Worm (Caenorhabditis elegans) whole organism, mixed stage, embryonic: ENCODE measurements around the gene Y108G3AL.2.

Experiments used
- M03D4.4 ChIP-seq: sonication (generic microtip); optimal IDR thresholded peaks from 2 replicates; lab custom pipeline; 2017; ENCODE audit warnings: mild to moderate bottlenecking, missing genetic modification characterization, missing compliant biosample characterization
- blmp-1 ChIP-seq: fragments of 150-350 bp; optimal IDR thresholded peaks from 2 replicates; lab custom pipeline; 2014; ENCODE audit warnings: missing biosample characterization, missing genetic modification characterization
- ceh-39 ChIP-seq: fragments of 150-350 bp; optimal IDR thresholded peaks from 2 replicates; lab custom pipeline; 2014; ENCODE audit warnings: missing biosample characterization, missing genetic modification characterization
- ceh-43 ChIP-seq: fragments of 200-800 bp; sonication (Bioruptor generic); optimal IDR thresholded peaks from 2 replicates; lab custom pipeline; 2018; ENCODE audit warnings: mild to moderate bottlenecking, missing genetic modification characterization, moderate library complexity, missing compliant biosample characterization
- ceh-83 ChIP-seq: fragments of 200-800 bp; sonication (Bioruptor generic); optimal IDR thresholded peaks from 2 replicates; lab custom pipeline; 2018; ENCODE audit warnings: mild to moderate bottlenecking, missing genetic modification characterization, missing compliant biosample characterization
- ces-1 ChIP-seq: fragments of 150-350 bp; optimal IDR thresholded peaks from 2 replicates; lab custom pipeline; 2014; ENCODE audit warnings: missing biosample characterization, missing genetic modification reagents, missing genetic modification characterization
- drap-1 ChIP-seq: fragments of 200-800 bp; sonication (Bioruptor generic); optimal IDR thresholded peaks from 3 replicates; lab custom pipeline; 2018; ENCODE audit warnings: mild to moderate bottlenecking, missing genetic modification characterization, missing compliant biosample characterization
- elt-1 ChIP-seq: sonication (generic microtip); optimal IDR thresholded peaks from 2 replicates; lab custom pipeline; 2017; ENCODE audit warnings: missing genetic modification characterization, mild to moderate bottlenecking, missing compliant biosample characterization, antibody characterized with exemption, moderate library complexity, borderline replicate concordance; ENCODE audit not compliant: insufficient read depth
- elt-3 ChIP-seq: fragments of 150-350 bp; optimal IDR thresholded peaks from 2 replicates; lab custom pipeline; 2014; ENCODE audit warnings: missing biosample characterization, missing genetic modification characterization
- flh-1 ChIP-seq: fragments of 200-800 bp; sonication (Bioruptor generic); optimal IDR thresholded peaks from 2 replicates; lab custom pipeline; 2018; ENCODE audit warnings: mild to moderate bottlenecking, missing genetic modification characterization, moderate library complexity, missing compliant biosample characterization
- ham-2 ChIP-seq: fragments of 200-800 bp; sonication (Bioruptor generic); optimal IDR thresholded peaks from 2 replicates; lab custom pipeline; 2018; ENCODE audit warnings: mild to moderate bottlenecking, missing genetic modification characterization, missing compliant biosample characterization
- lin-13 ChIP-seq: fragments of 150-350 bp; optimal IDR thresholded peaks from 2 replicates; lab custom pipeline; 2014; ENCODE audit warnings: missing biosample characterization, missing genetic modification characterization
- lin-32 ChIP-seq: fragments of 200-800 bp; sonication (Bioruptor generic); optimal IDR thresholded peaks from 2 replicates; lab custom pipeline; 2018; ENCODE audit warnings: mild to moderate bottlenecking, missing genetic modification characterization, missing compliant biosample characterization
- lsy-2 ChIP-seq: fragments of 150-350 bp; optimal IDR thresholded peaks from 2 replicates; lab custom pipeline; 2014; ENCODE audit warnings: missing biosample characterization, missing genetic modification characterization
- mab-5 ChIP-seq: fragments of 150-350 bp; optimal IDR thresholded peaks from 2 replicates; lab custom pipeline; 2014; ENCODE audit warnings: missing biosample characterization, missing genetic modification characterization
- mep-1 ChIP-seq: fragments of 150-350 bp; optimal IDR thresholded peaks from 2 replicates; lab custom pipeline; 2017; ENCODE audit warnings: missing biosample characterization, missing genetic modification reagents, missing genetic modification characterization, inconsistent platforms
- mls-2 ChIP-seq: sonication (generic microtip); optimal IDR thresholded peaks from 2 replicates; lab custom pipeline; 2016; ENCODE audit warnings: mild to moderate bottlenecking, missing genetic modification characterization, moderate library complexity, missing compliant biosample characterization
- nhr-2 ChIP-seq: fragments of 150-350 bp; optimal IDR thresholded peaks from 2 replicates; lab custom pipeline; 2014; ENCODE audit warnings: missing biosample characterization, missing genetic modification characterization
- nhr-28 ChIP-seq: fragments of 150-350 bp; optimal IDR thresholded peaks from 2 replicates; lab custom pipeline; 2014; ENCODE audit warnings: missing biosample characterization, missing genetic modification characterization
- nhr-76 ChIP-seq: sonication (generic microtip); optimal IDR thresholded peaks from 2 replicates; lab custom pipeline; 2017; ENCODE audit warnings: missing biosample characterization, missing genetic modification characterization
- sem-2 ChIP-seq: fragments of 200-800 bp; sonication (Bioruptor generic); optimal IDR thresholded peaks from 2 replicates; lab custom pipeline; 2018; ENCODE audit warnings: mild to moderate bottlenecking, missing genetic modification characterization, missing compliant biosample characterization
- snpc-4 ChIP-seq: fragments of 150-350 bp; optimal IDR thresholded peaks from 2 replicates; lab custom pipeline; 2014; ENCODE audit warnings: missing biosample characterization, missing genetic modification characterization
- sptf-1 ChIP-seq: sonication (generic microtip); optimal IDR thresholded peaks from 2 replicates; lab custom pipeline; 2017; ENCODE audit warnings: mild to moderate bottlenecking, missing genetic modification characterization, moderate library complexity, missing compliant biosample characterization
- tbx-8 ChIP-seq: fragments of 200-800 bp; sonication (Bioruptor generic); optimal IDR thresholded peaks from 2 replicates; lab custom pipeline; 2018; ENCODE audit warnings: mild to moderate bottlenecking, missing genetic modification characterization, moderate library complexity, missing compliant biosample characterization
- unc-120 ChIP-seq: sonication (generic microtip); optimal IDR thresholded peaks from 2 replicates; lab custom pipeline; 2017; ENCODE audit warnings: missing genetic modification characterization, missing compliant biosample characterization; ENCODE audit not compliant: poor library complexity, severe bottlenecking
- unc-39 ChIP-seq: fragments of 150-350 bp; optimal IDR thresholded peaks from 2 replicates; lab custom pipeline; 2014; ENCODE audit warnings: missing biosample characterization, missing genetic modification characterization
- unc-62 ChIP-seq: fragments of 150-350 bp; optimal IDR thresholded peaks from 2 replicates; lab custom pipeline; 2014; ENCODE audit warnings: missing biosample characterization, missing genetic modification reagents, missing genetic modification characterization

Gene Y108G3AL.2

ce11 chrV:189436-189835, 22.6 kb downstream of the Y108G3AL.2 start:
- peak; percentile 38 for TF ChIP-seq ceh-83 (GFP tag; lab: Kevin White, UChicago)
- TF ChIP-seq sem-2 (GFP tag; lab: Kevin White, UChicago), result no peak

ce11 chrV:194760-195159, 28.0 kb downstream of the Y108G3AL.2 start:
- TF ChIP-seq nhr-2 (tag; lab: Kevin White, UChicago) (no peak), nhr-76 (tag; lab: Kevin White, UChicago) (no peak), lin-32 (GFP tag; lab: Kevin White, UChicago) (no peak), tbx-8 (GFP tag; lab: Kevin White, UChicago) (no peak), elt-1 (tag; lab: Kevin White, UChicago) (no peak), sem-2 (GFP tag; lab: Kevin White, UChicago) (no peak), ceh-43 (GFP tag; lab: Kevin White, UChicago) (no peak), M03D4.4 (tag; lab: Kevin White, UChicago) (no peak), mep-1 (tag; lab: Kevin White, UChicago) (no peak), unc-39 (tag; lab: Kevin White, UChicago) (no peak), unc-120 (tag; lab: Kevin White, UChicago) (no peak), ham-2 (GFP tag; lab: Kevin White, UChicago) (no peak), lin-13 (tag; lab: Kevin White, UChicago) (no peak), snpc-4 (tag; lab: Kevin White, UChicago) (no peak)

- no peak for TF ChIP-seq M03D4.4 (tag; lab: Kevin White, UChicago)
- no peak for TF ChIP-seq unc-120 (tag; lab: Kevin White, UChicago)
Observed at ce11 chrV:201300-201699, 34.5 kb downstream of the Y108G3AL.2 start, which contains the start of gene trpp-1. trpp-1 (plus strand) TSS chrV:201600.

ce11 chrV:203855-204432, 37.2 kb downstream of the Y108G3AL.2 start, which contains the start of gene lec-12:
lec-12 (plus strand) TSS chrV:204382.
- TF ChIP-seq ces-1 (GFP tag; lab: Kevin White, UChicago) (peak; percentile 30), lsy-2 (tag; lab: Kevin White, UChicago) (no peak), mab-5 (no peak), ham-2 (GFP tag; lab: Kevin White, UChicago) (no peak)

ce11 chrV:206814-207213, 40.0 kb downstream of the Y108G3AL.2 start:
- TF ChIP-seq elt-1 (tag; lab: Kevin White, UChicago) (no peak), unc-39 (tag; lab: Kevin White, UChicago) (no peak), drap-1 (GFP tag; lab: Kevin White, UChicago) (no peak), ceh-39 (tag; lab: Kevin White, UChicago) (no peak), sptf-1 (tag; lab: Kevin White, UChicago) (no peak), flh-1 (GFP tag; lab: Kevin White, UChicago) (no peak), mls-2 (tag; lab: Kevin White, UChicago) (no peak), nhr-28 (tag; lab: Kevin White, UChicago) (no peak), blmp-1 (tag; lab: Kevin White, UChicago) (no peak), lin-13 (tag; lab: Kevin White, UChicago) (no peak), sem-2 (GFP tag; lab: Kevin White, UChicago) (no peak), nhr-2 (tag; lab: Kevin White, UChicago) (no peak), snpc-4 (tag; lab: Kevin White, UChicago) (no peak), mep-1 (tag; lab: Kevin White, UChicago) (no peak), M03D4.4 (tag; lab: Kevin White, UChicago) (no peak), elt-3 (tag; lab: Kevin White, UChicago) (no peak), unc-62 (GFP tag; lab: Kevin White, UChicago) (no peak)
- TF ChIP-seq, all 35 proteins: peak for 0
